Fruit fly (Drosophila melanogaster): Measurements from ENCODE around the gene Ube4A.

dm6 chr2L:6648163-6648628 lies 10.1 kb upstream of the Ube4A start:
- TF ChIP-seq h (optimal IDR thresholded peaks at IDR 0.05) (no peak), psq (optimal IDR thresholded peaks at IDR 0.05) (no peak), Sin3A (optimal IDR thresholded peaks at IDR 0.05) (no peak), Myc (optimal IDR thresholded peaks at IDR 0.05) (no peak)

All from Kc167 (cell line).